Fruit fly (Drosophila melanogaster): ENCODE measurements around the gene CG8939.

dm6 chrX:16005551-16006197 is 8.9 kb downstream of the CG8939 start, which contains the start of the genes vap and CG12698:
- TF ChIP-seq Smox (GFP tag; optimal IDR thresholded peaks at IDR 0.05): no peak
- TF ChIP-seq Eip75B (GFP tag; optimal IDR thresholded peaks at IDR 0.05): no peak
- no peak for TF ChIP-seq CG6808 (GFP tag; optimal IDR thresholded peaks at IDR 0.05)
- no peak for TF ChIP-seq CG6276 (GFP tag; optimal IDR thresholded peaks at IDR 0.05)
- TF ChIP-seq CG8319 (GFP tag; optimal IDR thresholded peaks at IDR 0.05): no peak
- TF ChIP-seq Met (GFP tag; optimal IDR thresholded peaks at IDR 0.05): no peak
- TF ChIP-seq CG16779 (tag; optimal IDR thresholded peaks at IDR 0.05): no peak
- no peak for TF ChIP-seq vri (GFP tag; optimal IDR thresholded peaks at IDR 0.05)
- TF ChIP-seq Hr39 (GFP tag; optimal IDR thresholded peaks at IDR 0.05): no peak
- no peak for TF ChIP-seq fd85E (GFP tag; optimal IDR thresholded peaks at IDR 0.05)
- TF ChIP-seq svp (GFP tag): peak; percentile 47
- TF ChIP-seq pdm3 (GFP tag; optimal IDR thresholded peaks at IDR 0.05): no peak
- TF ChIP-seq achi (GFP tag; optimal IDR thresholded peaks at IDR 0.05): no peak
- no peak for TF ChIP-seq CG3032 (tag; optimal IDR thresholded peaks at IDR 0.05)
